Worm (Caenorhabditis elegans): Measurements from ENCODE around the gene tlk-1.

DNA sequence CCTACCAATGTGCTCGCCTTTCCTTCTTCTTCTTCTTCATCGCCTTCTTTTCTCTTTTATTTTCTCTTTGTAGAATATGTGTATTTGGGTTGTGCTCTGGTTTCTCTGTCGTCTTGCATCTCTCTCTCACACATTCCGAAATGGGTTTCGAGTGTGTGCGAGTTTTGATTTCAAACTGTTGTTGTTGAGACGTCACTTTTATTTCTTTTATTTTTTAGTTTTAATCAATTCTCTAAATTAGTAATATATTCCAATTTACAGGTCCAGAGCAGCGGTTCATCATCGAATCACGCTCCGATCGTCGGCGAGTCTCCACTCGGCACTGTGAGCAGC lies 4.9 kb downstream of the tlk-1 start:
- TF ChIP-seq fos-1 (tag; optimal IDR thresholded peaks at IDR 0.05) (no peak), nhr-11 (tag; optimal IDR thresholded peaks at IDR 0.05) (no peak), fkh-4 (tag; optimal IDR thresholded peaks at IDR 0.05; ENCODE audit: borderline replicate concordance) (no peak), mef-2 (tag; optimal IDR thresholded peaks at IDR 0.05) (no peak), hlh-17 (GFP tag; optimal IDR thresholded peaks at IDR 0.05; ENCODE audit: borderline replicate concordance) (no peak), mab-9 (GFP tag; IDR thresholded peaks at IDR 0.05) (no peak), egl-27 (tag; optimal IDR thresholded peaks at IDR 0.05) (no peak), ztf-4 (tag; optimal IDR thresholded peaks at IDR 0.05) (no peak), dsc-1 (tag; optimal IDR thresholded peaks at IDR 0.05) (no peak)

Data from whole organism, L1 larva.